Fruit fly (Drosophila melanogaster) whole organism, embryonic: ENCODE results near the gene CG8128.

ENCODE experiments used
- Bteb2 ChIP-seq: fragments of 200-800 bp; sonication (Bioruptor generic); optimal IDR thresholded peaks from 2 replicates; lab custom pipeline; 2016; ENCODE audit warnings: missing biosample characterization, missing genetic modification characterization
- C15 ChIP-seq: fragments of 200-800 bp; sonication (Bioruptor generic); IDR thresholded peaks from 3 replicates; pipeline ENCODE4 v1.3.6; 2022; ENCODE audit warnings: missing biosample characterization, missing genetic modification characterization
- CG1024 ChIP-seq: fragments of 200-800 bp; sonication (Bioruptor generic); IDR thresholded peaks from 2 replicates; pipeline ENCODE4 v1.3.6; 2022; ENCODE audit warnings: missing biosample characterization, missing genetic modification characterization
- CG10321 ChIP-seq: fragments of 200-800 bp; sonication (Bioruptor generic); IDR thresholded peaks from 2 replicates; pipeline ENCODE4 v1.3.6; 2022; ENCODE audit warnings: missing biosample characterization, missing genetic modification characterization
- CG12299 ChIP-seq: fragments of 200-800 bp; sonication (Bioruptor generic); optimal IDR thresholded peaks from 2 replicates; lab custom pipeline; 2018; ENCODE audit warnings: missing biosample characterization, mild to moderate bottlenecking, missing genetic modification characterization
- CG1233 ChIP-seq: fragments of 200-800 bp; sonication (Bioruptor generic); optimal IDR thresholded peaks from 4 replicates; lab custom pipeline; 2018; ENCODE audit warnings: missing biosample characterization, mild to moderate bottlenecking, missing genetic modification characterization
- CG13123 ChIP-seq: fragments of 200-800 bp; sonication (Bioruptor generic); optimal IDR thresholded peaks from 2 replicates; lab custom pipeline; 2016; ENCODE audit warnings: missing biosample characterization, missing genetic modification characterization
- CG13287 ChIP-seq: fragments of 200-800 bp; sonication (Bioruptor generic); IDR thresholded peaks from 2 replicates; pipeline ENCODE4 v1.3.6; 2022; ENCODE audit warnings: missing biosample characterization, missing genetic modification characterization; ENCODE audit not compliant: partially characterized antibody
- CG14014 ChIP-seq: fragments of 200-800 bp; sonication (Bioruptor generic); IDR thresholded peaks from 2 replicates; pipeline ENCODE4 v1.3.6; 2022; ENCODE audit warnings: missing biosample characterization, missing genetic modification characterization
- CG14441 ChIP-seq: fragments of 200-800 bp; sonication (Bioruptor generic); IDR thresholded peaks from 2 replicates; pipeline ENCODE4 v1.3.6; 2022; ENCODE audit warnings: missing biosample characterization, missing genetic modification characterization
- CG14667 ChIP-seq: fragments of 200-800 bp; sonication (Bioruptor generic); IDR thresholded peaks from 2 replicates; pipeline ENCODE4 v1.3.6; 2022; ENCODE audit warnings: missing biosample characterization, missing genetic modification characterization
- CG15073 ChIP-seq: fragments of 200-800 bp; sonication (Bioruptor generic); optimal IDR thresholded peaks from 2 replicates; lab custom pipeline; 2016; ENCODE audit warnings: missing biosample characterization, missing genetic modification characterization
- CG15479 ChIP-seq: fragments of 200-800 bp; sonication (Bioruptor generic); optimal IDR thresholded peaks from 3 replicates; lab custom pipeline; 2019; ENCODE audit warnings: missing biosample characterization, mild to moderate bottlenecking, missing genetic modification characterization, moderate library complexity
- CG18262 ChIP-seq: fragments of 200-800 bp; optimal IDR thresholded peaks from 3 replicates; lab custom pipeline; 2019; ENCODE audit warnings: missing biosample characterization, mild to moderate bottlenecking, missing genetic modification characterization, moderate library complexity
- CG18764 ChIP-seq: fragments of 200-800 bp; sonication (Bioruptor generic); optimal IDR thresholded peaks from 3 replicates; lab custom pipeline; 2016; ENCODE audit warnings: missing biosample characterization, missing genetic modification characterization
- CG2199 ChIP-seq: fragments of 200-800 bp; sonication (Bioruptor generic); IDR thresholded peaks from 3 replicates; pipeline ENCODE4 v1.3.6; 2022; ENCODE audit warnings: missing biosample characterization, missing genetic modification characterization
- CG3407 ChIP-seq: fragments of 200-800 bp; sonication (Bioruptor generic); optimal IDR thresholded peaks from 2 replicates; lab custom pipeline; 2018; ENCODE audit warnings: missing biosample characterization, mild to moderate bottlenecking, missing genetic modification characterization
- CG6765 ChIP-seq: fragments of 200-800 bp; sonication (Bioruptor generic); optimal IDR thresholded peaks from 3 replicates; lab custom pipeline; 2017; ENCODE audit warnings: missing biosample characterization, mild to moderate bottlenecking, missing genetic modification characterization
- CG8281 ChIP-seq: fragments of 200-800 bp; sonication (Bioruptor generic); optimal IDR thresholded peaks from 2 replicates; lab custom pipeline; 2018; ENCODE audit warnings: missing biosample characterization, mild to moderate bottlenecking, missing genetic modification characterization, moderate library complexity
- CoRest ChIP-seq: fragments of 200-800 bp; sonication (Bioruptor generic); optimal IDR thresholded peaks from 3 replicates; lab custom pipeline; 2018; ENCODE audit warnings: missing biosample characterization, mild to moderate bottlenecking, missing genetic modification characterization, moderate library complexity
- Eip74EF ChIP-seq, 2 experiments: fragments of 200-800 bp in 1 of 2; fragments of >200 bp in 1 of 2; sonication (Bioruptor generic) in 1 of 2; optimal IDR thresholded peaks; 2 replicates each; lab custom pipeline; 2017 to 2019; ENCODE audit warnings: missing biosample characterization in 2 of 2, missing genetic modification characterization in 2 of 2, mild to moderate bottlenecking in 1 of 2, moderate library complexity in 1 of 2
- Elba2 ChIP-seq: fragments of 200-800 bp; sonication (Bioruptor generic); optimal IDR thresholded peaks from 3 replicates; lab custom pipeline; 2016; ENCODE audit warnings: missing biosample characterization, missing genetic modification characterization
- Ets65A ChIP-seq: fragments of 200-800 bp; sonication (Bioruptor generic); peaks from one replicate; lab custom pipeline; 2016; ENCODE audit warnings: missing biosample characterization, missing genetic modification characterization
- Fer2 ChIP-seq: fragments of 200-800 bp; sonication (Bioruptor generic); optimal IDR thresholded peaks from 2 replicates; lab custom pipeline; 2018; ENCODE audit warnings: missing biosample characterization, mild to moderate bottlenecking, missing genetic modification characterization, moderate library complexity
- Hmx ChIP-seq: fragments of 200-800 bp; sonication (Bioruptor generic); optimal IDR thresholded peaks from 2 replicates; lab custom pipeline; 2016; ENCODE audit warnings: missing biosample characterization, missing genetic modification characterization
- Hr51 ChIP-seq, 2 experiments: fragments of 200-800 bp; sonication (Bioruptor generic); optimal IDR thresholded peaks; 2 replicates in 1 of 2; 3 replicates in 1 of 2; lab custom pipeline; 2016 to 2018; ENCODE audit warnings: missing biosample characterization in 2 of 2, missing genetic modification characterization in 2 of 2, mild to moderate bottlenecking in 1 of 2, moderate library complexity in 1 of 2
- Jarid2 ChIP-seq: fragments of 200-800 bp; sonication (Bioruptor generic); optimal IDR thresholded peaks from 3 replicates; lab custom pipeline; 2017; ENCODE audit warnings: mild to moderate bottlenecking, missing biosample characterization, missing genetic modification reagents, missing genetic modification characterization
- Sox102F ChIP-seq: fragments of 200-800 bp; sonication (Bioruptor generic); optimal IDR thresholded peaks from 2 replicates; lab custom pipeline; 2018; ENCODE audit warnings: missing biosample characterization, mild to moderate bottlenecking, missing genetic modification characterization, moderate library complexity
- Spps ChIP-seq: fragments of 200-800 bp; sonication (Bioruptor generic); optimal IDR thresholded peaks from 2 replicates; lab custom pipeline; 2018; ENCODE audit warnings: missing biosample characterization, mild to moderate bottlenecking, missing genetic modification characterization
- ap ChIP-seq: fragments of 200-800 bp; sonication (Bioruptor generic); IDR thresholded peaks from 2 replicates; pipeline ENCODE4 v1.3.6; 2022; ENCODE audit warnings: missing biosample characterization, missing genetic modification characterization
- bcd ChIP-seq: fragments of 200-800 bp; sonication (Bioruptor generic); optimal IDR thresholded peaks from 2 replicates; lab custom pipeline; 2017; ENCODE audit warnings: missing biosample characterization, mild to moderate bottlenecking, missing genetic modification characterization
- bigmax ChIP-seq: fragments of 200-800 bp; sonication (Bioruptor generic); optimal IDR thresholded peaks from 2 replicates; lab custom pipeline; 2018; ENCODE audit warnings: missing biosample characterization, mild to moderate bottlenecking, missing genetic modification characterization
- crc ChIP-seq: fragments of 200-800 bp; sonication (Bioruptor generic); optimal IDR thresholded peaks from 2 replicates; lab custom pipeline; 2016; ENCODE audit warnings: missing biosample characterization, missing genetic modification characterization
- eve ChIP-seq, 2 experiments: fragments of >200 bp; optimal IDR thresholded peaks; 2 replicates each; lab custom pipeline; 2017; ENCODE audit warnings: missing biosample characterization in 2 of 2, missing genetic modification characterization in 2 of 2
- fd96Cb ChIP-seq: fragments of 200-800 bp; sonication (Bioruptor generic); optimal IDR thresholded peaks from 2 replicates; lab custom pipeline; 2018; ENCODE audit warnings: missing biosample characterization, mild to moderate bottlenecking, missing genetic modification characterization, moderate library complexity
- fu2 ChIP-seq: fragments of 200-800 bp; sonication (Bioruptor generic); optimal IDR thresholded peaks from 2 replicates; lab custom pipeline; 2016; ENCODE audit warnings: missing biosample characterization, missing genetic modification characterization
- gce ChIP-seq: fragments of 200-800 bp; sonication (Bioruptor generic); IDR thresholded peaks from 3 replicates; pipeline ENCODE4 v1.3.6; 2022; ENCODE audit warnings: missing biosample characterization, missing genetic modification characterization
- gem ChIP-seq: fragments of 200-800 bp; sonication (Bioruptor generic); optimal IDR thresholded peaks from 2 replicates; lab custom pipeline; 2019; ENCODE audit warnings: missing biosample characterization, mild to moderate bottlenecking, missing genetic modification characterization, moderate library complexity
- ind ChIP-seq: fragments of 200-800 bp; sonication (Bioruptor generic); optimal IDR thresholded peaks from 3 replicates; lab custom pipeline; 2016; ENCODE audit warnings: missing biosample characterization, missing genetic modification characterization
- kah ChIP-seq: fragments of 200-800 bp; sonication (Bioruptor generic); optimal IDR thresholded peaks from 2 replicates; lab custom pipeline; 2018; ENCODE audit warnings: missing biosample characterization, mild to moderate bottlenecking, missing genetic modification characterization
- pb ChIP-seq: fragments of 200-800 bp; sonication (Bioruptor generic); optimal IDR thresholded peaks from 3 replicates; lab custom pipeline; 2016; ENCODE audit warnings: missing biosample characterization, missing genetic modification characterization
- pho ChIP-seq: fragments of 200-800 bp; sonication (Bioruptor generic); optimal IDR thresholded peaks from 2 replicates; lab custom pipeline; 2016; ENCODE audit warnings: missing biosample characterization, missing genetic modification characterization
- psq ChIP-seq: fragments of 200-800 bp; sonication (Bioruptor generic); optimal IDR thresholded peaks from 2 replicates; lab custom pipeline; 2017; ENCODE audit warnings: missing biosample characterization, missing genetic modification characterization
- seq ChIP-seq: fragments of 200-800 bp; sonication (Bioruptor generic); IDR thresholded peaks from 2 replicates; pipeline ENCODE4 v1.3.6; 2022; ENCODE audit warnings: missing biosample characterization, missing genetic modification characterization
- sim ChIP-seq: fragments of 200-800 bp; sonication (Bioruptor generic); IDR thresholded peaks from 2 replicates; pipeline ENCODE4 v1.3.6; 2022; ENCODE audit warnings: missing biosample characterization, missing genetic modification characterization
- sr ChIP-seq: fragments of 200-800 bp; sonication (Bioruptor generic); IDR thresholded peaks from 3 replicates; pipeline ENCODE4 v1.3.6; 2022; ENCODE audit warnings: missing biosample characterization, missing genetic modification characterization
- tgo ChIP-seq: fragments of 200-800 bp; sonication (Bioruptor generic); IDR thresholded peaks from 3 replicates; pipeline ENCODE4 v1.3.6; 2022; ENCODE audit warnings: missing biosample characterization, missing genetic modification characterization
- unc-4 ChIP-seq: fragments of 200-800 bp; sonication (Bioruptor generic); IDR thresholded peaks from 2 replicates; pipeline ENCODE4 v1.3.6; 2022; ENCODE audit warnings: missing biosample characterization, missing genetic modification characterization; ENCODE audit not compliant: partially characterized antibody
- usp ChIP-seq: fragments of >200 bp; optimal IDR thresholded peaks from 2 replicates; lab custom pipeline; 2017; ENCODE audit warnings: missing biosample characterization, missing genetic modification characterization
- vvl ChIP-seq: fragments of 200-800 bp; sonication (Bioruptor generic); IDR thresholded peaks from 2 replicates; pipeline ENCODE4 v1.3.6; 2022; ENCODE audit warnings: missing biosample characterization, missing genetic modification characterization
- wdn ChIP-seq: fragments of 200-800 bp; sonication (Bioruptor generic); IDR thresholded peaks from 2 replicates; pipeline ENCODE4 v1.3.6; 2022; ENCODE audit warnings: missing biosample characterization, missing genetic modification characterization
- zen ChIP-seq: fragments of 200-800 bp; sonication (Bioruptor generic); optimal IDR thresholded peaks from 3 replicates; lab custom pipeline; 2018; ENCODE audit warnings: missing biosample characterization, mild to moderate bottlenecking, missing genetic modification characterization, moderate library complexity
- zfh1 ChIP-seq: fragments of 200-800 bp; sonication (Bioruptor generic); IDR thresholded peaks from 3 replicates; pipeline ENCODE4 v1.3.6; 2022; ENCODE audit warnings: missing biosample characterization, missing genetic modification characterization

Gene CG8128

dm6 chrX:15712409-15712808 is 15.1 kb downstream of the CG8128 start, which contains the start of gene HUWE1 (continued):
- no peak for TF ChIP-seq CG15073 (GFP tag; lab: Kevin White, UChicago)
- no peak for TF ChIP-seq sim (GFP tag; lab: Robert Waterston, UW)
- TF ChIP-seq CG6765 (GFP tag; lab: Kevin White, UChicago), result no peak
- TF ChIP-seq CG1233 (GFP tag; lab: Kevin White, UChicago), result no peak
- peak; percentile 31 for TF ChIP-seq zen (tag; lab: Kevin White, UChicago)
- TF ChIP-seq eve (GFP tag; optimal IDR thresholded peaks at IDR 0.05; lab: Kevin White, UChicago), result no peak
- TF ChIP-seq pb (GFP tag; lab: Kevin White, UChicago), result no peak
- TF ChIP-seq Ets65A, result no peak
- no peak for TF ChIP-seq sr (GFP tag; lab: Robert Waterston, UW)
- TF ChIP-seq crc (GFP tag; lab: Kevin White, UChicago), result no peak
- no peak for TF ChIP-seq wdn (GFP tag; lab: Robert Waterston, UW)
- TF ChIP-seq C15 (GFP tag; lab: Robert Waterston, UW), result no peak
- TF ChIP-seq pho (GFP tag; lab: Kevin White, UChicago), result peak; percentile 19
- TF ChIP-seq CG12299 (tag; lab: Kevin White, UChicago), result peak; percentile 32
- no peak for TF ChIP-seq ind (GFP tag; lab: Kevin White, UChicago)
- no peak for TF ChIP-seq tgo (GFP tag; lab: Robert Waterston, UW)
- TF ChIP-seq bcd (GFP tag; lab: Kevin White, UChicago), result no peak
- TF ChIP-seq CG2199 (GFP tag; lab: Robert Waterston, UW), result no peak
- TF ChIP-seq CG15479 (GFP tag; lab: Kevin White, UChicago), result no peak
- no peak for TF ChIP-seq Eip74EF (GFP tag; optimal IDR thresholded peaks at IDR 0.05; lab: Kevin White, UChicago)
- no peak for TF ChIP-seq CG1024 (GFP tag; lab: Robert Waterston, UW)
- TF ChIP-seq kah (GFP tag; lab: Kevin White, UChicago), result no peak
- TF ChIP-seq fu2 (GFP tag; lab: Kevin White, UChicago), result no peak
- TF ChIP-seq Fer2 (tag; lab: Kevin White, UChicago), result no peak
- no peak for TF ChIP-seq gce (GFP tag; lab: Robert Waterston, UW)
- TF ChIP-seq CG18262 (tag; lab: Kevin White, UChicago), result no peak
- TF ChIP-seq seq (GFP tag; lab: Robert Waterston, UW), result no peak
- TF ChIP-seq CG18764 (GFP tag; lab: Kevin White, UChicago), result no peak
- no peak for TF ChIP-seq Bteb2 (GFP tag; lab: Kevin White, UChicago)
- no peak for TF ChIP-seq CG14014
- TF ChIP-seq vvl, result 0 out of 2 replicates have a peak, but pooled peaks have one; percentile 5
- TF ChIP-seq CG3407, result no peak
- no peak for TF ChIP-seq ap
- no peak for TF ChIP-seq zfh1
- no peak for TF ChIP-seq usp
- no peak for TF ChIP-seq psq (GFP tag; lab: Kevin White, UChicago)
- TF ChIP-seq Spps (tag; lab: Kevin White, UChicago), result no peak
- no peak for TF ChIP-seq CG8281 (tag; lab: Kevin White, UChicago)
- TF ChIP-seq fd96Cb, result no peak
- TF ChIP-seq Sox102F, result no peak
- TF ChIP-seq Jarid2 (GFP tag; lab: Kevin White, UChicago), result no peak
- TF ChIP-seq unc-4, result peak; percentile 86
- no peak for TF ChIP-seq Hr51 (GFP tag; optimal IDR thresholded peaks at IDR 0.05; lab: Kevin White, UChicago)
- TF ChIP-seq CG14667 (GFP tag; lab: Robert Waterston, UW), result no peak
- no peak for TF ChIP-seq CG13123
- TF ChIP-seq CG14441 (GFP tag; lab: Robert Waterston, UW), result no peak
- TF ChIP-seq Hmx (GFP tag; lab: Kevin White, UChicago), result no peak
- peak; percentile 89 for TF ChIP-seq CG13287 (GFP tag; lab: Robert Waterston, UW)
- no peak for TF ChIP-seq gem (tag; lab: Kevin White, UChicago)
- no peak for TF ChIP-seq bigmax (GFP tag; lab: Kevin White, UChicago)
- no peak for TF ChIP-seq Elba2 (GFP tag; lab: Kevin White, UChicago)
- no peak for TF ChIP-seq CoRest (tag; lab: Kevin White, UChicago)
- TF ChIP-seq CG10321, result no peak
